Worm (Caenorhabditis elegans): ENCODE results near the gene C18G1.8.

C18G1.8 gene

ce11 chrV:4734608-4735007 is 31.8 kb downstream of the C18G1.8 start (continued):
- TF ChIP-seq fkh-10 (GFP tag; optimal IDR thresholded peaks at IDR 0.05) (no peak), dve-1 (tag; optimal IDR thresholded peaks at IDR 0.05; ENCODE audit: insufficient read depth) (no peak), F26F4.8 (GFP tag; conservative IDR thresholded peaks at IDR 0.05) (no peak), nhr-102 (tag; optimal IDR thresholded peaks at IDR 0.05) (no peak), daf-16 (GFP tag; optimal IDR thresholded peaks at IDR 0.05) (no peak), daf-16 (tag; optimal IDR thresholded peaks at IDR 0.05) (peak; percentile 1), mes-2 (tag; optimal IDR thresholded peaks at IDR 0.05; ENCODE audit: poor library complexity, severe bottlenecking) (no peak), aha-1 (tag) (peak; percentile 96), nhr-76 (tag; optimal IDR thresholded peaks at IDR 0.05) (no peak), aly-2 (tag; optimal IDR thresholded peaks at IDR 0.05) (peak; percentile 31), ceh-32 (tag; optimal IDR thresholded peaks at IDR 0.05; ENCODE audit: poor library complexity) (no peak), F37D6.2 (tag; optimal IDR thresholded peaks at IDR 0.05) (no peak), nhr-11 (tag; optimal IDR thresholded peaks at IDR 0.05) (no peak), ceh-44 (GFP tag; IDR thresholded peaks at IDR 0.05) (no peak), spr-3 (GFP tag; optimal IDR thresholded peaks at IDR 0.05) (no peak), mep-1 (tag; optimal IDR thresholded peaks at IDR 0.05) (no peak), rbr-2 (tag; optimal IDR thresholded peaks at IDR 0.05) (no peak), arid-1 (GFP tag; conservative IDR thresholded peaks at IDR 0.05) (0 out of 2 replicates have a peak, but pooled peaks have one; percentile 8), dmd-6 (GFP tag; IDR thresholded peaks at IDR 0.05) (no peak), attf-4 (tag; optimal IDR thresholded peaks at IDR 0.05) (no peak), nhr-6 (tag; optimal IDR thresholded peaks at IDR 0.05) (no peak), snpc-4 (tag; optimal IDR thresholded peaks at IDR 0.05) (no peak), lin-29 (GFP tag; IDR thresholded peaks at IDR 0.05) (no peak), unc-130 (GFP tag; optimal IDR thresholded peaks at IDR 0.05) (no peak), D1046.2 (GFP tag; IDR thresholded peaks at IDR 0.05) (no peak)

ce11 chrV:4733952-4734351 is 32.4 kb downstream of the C18G1.8 start:
- TF ChIP-seq hmg-1.1 (GFP tag; IDR thresholded peaks at IDR 0.05) (no peak), set-16 (GFP tag; IDR thresholded peaks at IDR 0.05) (peak; percentile 19; the same call in 1 of the 2 replicates), php-3 (GFP tag; IDR thresholded peaks at IDR 0.05) (no peak), snpc-1.2 (GFP tag; IDR thresholded peaks at IDR 0.05) (0 out of 2 replicates have a peak, but pooled peaks have one; percentile 35), aha-1 (tag) (peak; percentile 64)

- TF ChIP-seq T26A8.4 (GFP tag; IDR thresholded peaks at IDR 0.05) (no peak), ctbp-1 (GFP tag; IDR thresholded peaks at IDR 0.05) (no peak), arid-1 (GFP tag; conservative IDR thresholded peaks at IDR 0.05) (no peak), spr-1 (tag; optimal IDR thresholded peaks at IDR 0.05) (no peak), madf-5 (GFP tag; IDR thresholded peaks at IDR 0.05) (0 out of 4 replicates have a peak, but pooled peaks of 1 of the 2 experiments have one; percentile 21), nhr-48 (tag; optimal IDR thresholded peaks at IDR 0.05) (no peak), ces-1 (GFP tag; optimal IDR thresholded peaks at IDR 0.05) (peak; percentile 41), F10B5.3 (tag; optimal IDR thresholded peaks at IDR 0.05) (no peak), nhr-28 (tag; optimal IDR thresholded peaks at IDR 0.05) (peak; percentile 47), nhr-6 (tag; optimal IDR thresholded peaks at IDR 0.05) (peak; percentile 10), nhr-77 (tag; optimal IDR thresholded peaks at IDR 0.05) (no peak), tra-1 (GFP tag; IDR thresholded peaks at IDR 0.05) (no peak), tag-97 (GFP tag; IDR thresholded peaks at IDR 0.05) (no peak), set-16 (GFP tag; IDR thresholded peaks at IDR 0.05) (no peak), nhr-102 (tag; optimal IDR thresholded peaks at IDR 0.05) (peak; percentile 40), ceh-32 (tag; optimal IDR thresholded peaks at IDR 0.05; ENCODE audit: poor library complexity) (no peak), vab-7 (GFP tag; IDR thresholded peaks at IDR 0.05) (peak; percentile 48; the same call in 1 of the 2 replicates), nhr-76 (tag; optimal IDR thresholded peaks at IDR 0.05) (no peak), unc-62 (GFP tag; optimal IDR thresholded peaks at IDR 0.05 in 1 of 2) (no peak), unc-62 (tag; optimal IDR thresholded peaks at IDR 0.05) (no peak), zfp-3 (GFP tag; conservative IDR thresholded peaks at IDR 0.05) (no peak), T20F7.1 (GFP tag; optimal IDR thresholded peaks at IDR 0.05) (no peak), fos-1 (tag; optimal IDR thresholded peaks at IDR 0.05) (no peak), unc-39 (tag; optimal IDR thresholded peaks at IDR 0.05) (no peak), spr-3 (GFP tag; optimal IDR thresholded peaks at IDR 0.05) (no peak), nhr-41 (GFP tag; IDR thresholded peaks at IDR 0.05) (no peak), aly-2 (tag; optimal IDR thresholded peaks at IDR 0.05) (no peak)
These were observed 35.0 kb downstream of the C18G1.8 start, which contains the start of gene F39G3.3 for ce11 chrV:4731154-4731961. TSS of gene F39G3.3 (plus strand) at chrV:4731911.

All from whole organism, L4 larva.